Fruit fly (Drosophila melanogaster) whole organism, pupa: Measurements from ENCODE around the gene Sema1a.

Experiments
- CG10348 ChIP-seq: fragments of 200-800 bp; sonication (Bioruptor generic); IDR thresholded peaks from 2 replicates; pipeline ENCODE4 v1.3.6; 2022; ENCODE audit warnings: missing biosample characterization, missing genetic modification characterization
- CG12605 ChIP-seq: fragments of 200-800 bp; sonication (Bioruptor generic); IDR thresholded peaks from 2 replicates; pipeline ENCODE4 v1.3.6; 2022; ENCODE audit warnings: missing biosample characterization, missing genetic modification characterization
- CG13204 ChIP-seq: fragments of 200-800 bp; sonication (Bioruptor generic); optimal IDR thresholded peaks from 2 replicates; lab custom pipeline; 2018; ENCODE audit warnings: missing biosample characterization, mild to moderate bottlenecking, missing genetic modification characterization, moderate library complexity
- CG14655 ChIP-seq: fragments of 200-800 bp; sonication (Bioruptor generic); optimal IDR thresholded peaks from 3 replicates; lab custom pipeline; 2017; ENCODE audit warnings: mild to moderate bottlenecking, missing biosample characterization, missing genetic modification reagents, missing genetic modification characterization
- CG17806 ChIP-seq: fragments of 200-800 bp; sonication (Bioruptor generic); optimal IDR thresholded peaks from 2 replicates; lab custom pipeline; 2018; ENCODE audit warnings: missing biosample characterization, mild to moderate bottlenecking, missing genetic modification characterization, moderate library complexity
- CG9948 ChIP-seq: fragments of 200-800 bp; sonication (Bioruptor generic); optimal IDR thresholded peaks from 2 replicates; lab custom pipeline; 2018; ENCODE audit warnings: missing biosample characterization, mild to moderate bottlenecking, missing genetic modification characterization, moderate library complexity
- D1 ChIP-seq: fragments of 200-800 bp; sonication (Bioruptor generic); optimal IDR thresholded peaks from 2 replicates; lab custom pipeline; 2018; ENCODE audit warnings: missing biosample characterization, mild to moderate bottlenecking, missing genetic modification characterization, moderate library complexity
- Pif1B ChIP-seq: fragments of 200-800 bp; sonication (Bioruptor generic); optimal IDR thresholded peaks from 3 replicates; lab custom pipeline; 2016; ENCODE audit warnings: missing biosample characterization, missing genetic modification characterization
- fd96Ca ChIP-seq: fragments of 200-800 bp; sonication (Bioruptor generic); IDR thresholded peaks from 3 replicates; pipeline ENCODE4 v1.3.6; 2022; ENCODE audit warnings: missing biosample characterization, missing genetic modification characterization

DNA sequence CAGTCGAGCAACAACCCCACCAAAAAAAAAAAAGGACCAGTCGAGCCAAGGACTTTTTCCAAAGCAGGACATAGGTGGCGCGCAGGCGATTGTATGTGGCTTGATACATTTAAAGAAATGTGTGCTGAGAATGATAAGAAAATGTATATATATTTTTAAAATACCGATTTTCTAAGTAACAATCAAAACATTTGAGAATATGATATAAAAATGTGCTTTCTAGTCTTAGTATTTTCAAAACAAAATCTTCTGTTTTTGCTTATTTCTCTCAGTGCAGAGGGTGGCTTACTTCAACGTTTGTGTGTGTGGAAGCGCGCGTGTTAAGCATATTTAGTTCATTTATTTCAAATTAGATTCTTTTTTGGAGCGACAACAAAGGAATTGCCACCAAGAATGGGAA lies 60.7 kb downstream of the Sema1a start:
- TF ChIP-seq CG17806 (tag; lab: Kevin White, UChicago): no peak
- no peak for TF ChIP-seq CG13204
- no peak for TF ChIP-seq CG12605 (GFP tag; lab: Robert Waterston, UW)
- TF ChIP-seq Pif1B: no peak
- TF ChIP-seq CG9948 (tag; lab: Kevin White, UChicago): peak; percentile 9
- TF ChIP-seq CG14655 (GFP tag; lab: Kevin White, UChicago): peak; percentile 3
- TF ChIP-seq fd96Ca (GFP tag; lab: Robert Waterston, UW): no peak
- no peak for TF ChIP-seq D1
- TF ChIP-seq CG10348 (GFP tag; lab: Robert Waterston, UW): no peak
